Worm (Caenorhabditis elegans): ENCODE results near the gene cul-1.

cul-1 gene

ce11 chrIII:10469574-10470055, 1.4 kb upstream of the cul-1 start, which contains the start of gene D2045.5:
TSS of gene D2045.5 (minus strand) at chrIII:10469624.
- TF ChIP-seq ceh-13 (GFP tag; optimal IDR thresholded peaks at IDR 0.05) (no peak), tbx-11 (GFP tag; IDR thresholded peaks at IDR 0.05) (no peak), tra-4 (tag; optimal IDR thresholded peaks at IDR 0.05) (no peak)

- no peak for TF ChIP-seq ceh-36 (tag; optimal IDR thresholded peaks at IDR 0.05)
- no peak for TF ChIP-seq sea-1 (GFP tag; conservative IDR thresholded peaks at IDR 0.05)
- TF ChIP-seq pes-1 (GFP tag; IDR thresholded peaks at IDR 0.05), result no peak
- TF ChIP-seq hnd-1 (tag; optimal IDR thresholded peaks at IDR 0.05), result no peak
- TF ChIP-seq tbx-11 (GFP tag; IDR thresholded peaks at IDR 0.05), result no peak
- no peak for TF ChIP-seq aly-1 (tag; optimal IDR thresholded peaks at IDR 0.05)
- TF ChIP-seq F13C5.2 (tag; optimal IDR thresholded peaks at IDR 0.05), result no peak
- no peak for TF ChIP-seq tbx-37 (GFP tag; conservative IDR thresholded peaks at IDR 0.05)
- no peak for TF ChIP-seq tra-4 (tag; optimal IDR thresholded peaks at IDR 0.05)
- no peak for TF ChIP-seq B0310.2 (tag; optimal IDR thresholded peaks at IDR 0.05)
- TF ChIP-seq scrt-1 (GFP tag; IDR thresholded peaks at IDR 0.05), result no peak
- no peak for TF ChIP-seq flt-1 (GFP tag; IDR thresholded peaks at IDR 0.05)
- TF ChIP-seq ama-1 (optimal IDR thresholded peaks at IDR 0.05), result no peak
- TF ChIP-seq ets-7 (tag; optimal IDR thresholded peaks at IDR 0.05), result no peak
- no peak for TF ChIP-seq ceh-13 (GFP tag; optimal IDR thresholded peaks at IDR 0.05)
- no peak for TF ChIP-seq hmbx-1 (tag; optimal IDR thresholded peaks at IDR 0.05)
Observed at ce11 chrIII:10474945-10475344, 3.9 kb downstream of the cul-1 start, which contains the start of gene D2045.9. TSS of gene D2045.9 (plus strand) at chrIII:10475245.

ce11 chrIII:10479180-10479579, 8.1 kb downstream of the cul-1 start, which contains the start of gene D2045.7:
TSS of gene D2045.7 (plus strand) at chrIII:10479480.
- TF ChIP-seq ceh-13 (GFP tag; optimal IDR thresholded peaks at IDR 0.05) (no peak), flt-1 (GFP tag; IDR thresholded peaks at IDR 0.05) (no peak), hmbx-1 (tag; optimal IDR thresholded peaks at IDR 0.05) (no peak), hmg-4 (GFP tag; optimal IDR thresholded peaks at IDR 0.05) (no peak), tra-4 (tag; optimal IDR thresholded peaks at IDR 0.05) (no peak), tbx-37 (GFP tag; conservative IDR thresholded peaks at IDR 0.05) (no peak), ama-1 (optimal IDR thresholded peaks at IDR 0.05) (no peak), ceh-36 (tag; optimal IDR thresholded peaks at IDR 0.05) (no peak), pes-1 (GFP tag; IDR thresholded peaks at IDR 0.05) (no peak), tbx-11 (GFP tag; IDR thresholded peaks at IDR 0.05) (no peak), scrt-1 (GFP tag; IDR thresholded peaks at IDR 0.05) (no peak), B0310.2 (tag; optimal IDR thresholded peaks at IDR 0.05) (no peak)

ce11 chrIII:10481497-10481896, 10.5 kb downstream of the cul-1 start:
- no peak for TF ChIP-seq hmg-4 (GFP tag; optimal IDR thresholded peaks at IDR 0.05)
- no peak for TF ChIP-seq F13C5.2 (tag; optimal IDR thresholded peaks at IDR 0.05)
- no peak for TF ChIP-seq aly-1 (tag; optimal IDR thresholded peaks at IDR 0.05)
- TF ChIP-seq scrt-1 (GFP tag; IDR thresholded peaks at IDR 0.05), result no peak
- no peak for TF ChIP-seq hmbx-1 (tag; optimal IDR thresholded peaks at IDR 0.05)
- TF ChIP-seq ceh-13 (GFP tag; optimal IDR thresholded peaks at IDR 0.05), result no peak

ce11 chrIII:10481988-10482387, 11.0 kb downstream of the cul-1 start, which contains the start of gene D2045.8:
TSS of gene D2045.8 (plus strand) at chrIII:10482288.
- TF ChIP-seq sea-1 (GFP tag; conservative IDR thresholded peaks at IDR 0.05) (no peak), ets-7 (tag; optimal IDR thresholded peaks at IDR 0.05) (no peak), hnd-1 (tag; optimal IDR thresholded peaks at IDR 0.05) (no peak), ceh-13 (GFP tag; optimal IDR thresholded peaks at IDR 0.05) (no peak), flt-1 (GFP tag; IDR thresholded peaks at IDR 0.05) (no peak)

ce11 chrIII:10486455-10486854, 15.4 kb downstream of the cul-1 start:
- TF ChIP-seq tbx-37 (GFP tag; conservative IDR thresholded peaks at IDR 0.05) (no peak), B0310.2 (tag; optimal IDR thresholded peaks at IDR 0.05) (no peak), ceh-36 (tag; optimal IDR thresholded peaks at IDR 0.05) (no peak), hmg-4 (GFP tag; optimal IDR thresholded peaks at IDR 0.05) (no peak), ceh-13 (GFP tag; optimal IDR thresholded peaks at IDR 0.05) (no peak), ama-1 (optimal IDR thresholded peaks at IDR 0.05) (no peak), sea-1 (GFP tag; conservative IDR thresholded peaks at IDR 0.05) (no peak), F13C5.2 (tag; optimal IDR thresholded peaks at IDR 0.05) (no peak), aly-1 (tag; optimal IDR thresholded peaks at IDR 0.05) (no peak)

- no peak for TF ChIP-seq hmg-4 (GFP tag; optimal IDR thresholded peaks at IDR 0.05)
- TF ChIP-seq pes-1 (GFP tag; IDR thresholded peaks at IDR 0.05), result no peak
- TF ChIP-seq scrt-1 (GFP tag; IDR thresholded peaks at IDR 0.05), result no peak
- TF ChIP-seq aly-1 (tag; optimal IDR thresholded peaks at IDR 0.05), result no peak
- no peak for TF ChIP-seq F13C5.2 (tag; optimal IDR thresholded peaks at IDR 0.05)
- TF ChIP-seq ets-7 (tag; optimal IDR thresholded peaks at IDR 0.05), result no peak
- no peak for TF ChIP-seq sea-1 (GFP tag; conservative IDR thresholded peaks at IDR 0.05)
- TF ChIP-seq ceh-36 (tag; optimal IDR thresholded peaks at IDR 0.05), result no peak
- TF ChIP-seq tbx-11 (GFP tag; IDR thresholded peaks at IDR 0.05), result no peak
- TF ChIP-seq B0310.2 (tag; optimal IDR thresholded peaks at IDR 0.05), result no peak
- no peak for TF ChIP-seq tbx-37 (GFP tag; conservative IDR thresholded peaks at IDR 0.05)
- TF ChIP-seq flt-1 (GFP tag; IDR thresholded peaks at IDR 0.05), result no peak
Observed at ce11 chrIII:10488052-10488451, 17.0 kb downstream of the cul-1 start, which contains the start of gene ptr-25. TSS of gene ptr-25 (plus strand) at chrIII:10488124.

ce11 chrIII:10503753-10504152, 32.7 kb downstream of the cul-1 start, which contains the start of gene rab-33:
TSS of gene rab-33 (minus strand) at chrIII:10503853.
- TF ChIP-seq F13C5.2 (tag; optimal IDR thresholded peaks at IDR 0.05) (no peak), tbx-37 (GFP tag; conservative IDR thresholded peaks at IDR 0.05) (no peak), hnd-1 (tag; optimal IDR thresholded peaks at IDR 0.05) (no peak), hmg-4 (GFP tag; optimal IDR thresholded peaks at IDR 0.05) (no peak), B0310.2 (tag; optimal IDR thresholded peaks at IDR 0.05) (no peak), ama-1 (optimal IDR thresholded peaks at IDR 0.05) (no peak), flt-1 (GFP tag; IDR thresholded peaks at IDR 0.05) (no peak), aly-1 (tag; optimal IDR thresholded peaks at IDR 0.05) (no peak), ceh-13 (GFP tag; optimal IDR thresholded peaks at IDR 0.05) (no peak), pes-1 (GFP tag; IDR thresholded peaks at IDR 0.05) (no peak), hmbx-1 (tag; optimal IDR thresholded peaks at IDR 0.05) (no peak), scrt-1 (GFP tag; IDR thresholded peaks at IDR 0.05) (no peak), tbx-11 (GFP tag; IDR thresholded peaks at IDR 0.05) (no peak), tra-4 (tag; optimal IDR thresholded peaks at IDR 0.05) (no peak), ets-7 (tag; optimal IDR thresholded peaks at IDR 0.05) (no peak), ceh-36 (tag; optimal IDR thresholded peaks at IDR 0.05) (no peak)

Data from whole organism, early embryonic.